Worm (Caenorhabditis elegans) whole organism, midembryonic: ENCODE measurements around the gene C46F11.5.

Source experiments
- flt-1 ChIP-seq: fragments of 200-800 bp; sonication (Bioruptor generic); IDR thresholded peaks from 2 replicates; pipeline ENCODE4 v1.3.6; 2022; ENCODE audit warnings: missing genetic modification characterization, missing compliant biosample characterization
- klf-2 ChIP-seq: fragments of 200-800 bp; sonication (Bioruptor generic); conservative IDR thresholded peaks from 2 replicates; pipeline ENCODE4 v1.3.6; 2022; ENCODE audit warnings: missing genetic modification reagents, missing genetic modification characterization, missing compliant biosample characterization
- med-1 ChIP-seq: sonication (generic microtip); optimal IDR thresholded peaks from 2 replicates; lab custom pipeline; 2017; ENCODE audit warnings: missing genetic modification characterization, mild to moderate bottlenecking, missing compliant biosample characterization, antibody characterized with exemption, missing genetic modification reagents; ENCODE audit not compliant: insufficient read depth
- ref-1 ChIP-seq: fragments of 200-800 bp; sonication (Bioruptor generic); conservative IDR thresholded peaks from 2 replicates; pipeline ENCODE4 v1.3.6; 2022; ENCODE audit warnings: missing genetic modification reagents, missing genetic modification characterization, missing compliant biosample characterization

DNA sequence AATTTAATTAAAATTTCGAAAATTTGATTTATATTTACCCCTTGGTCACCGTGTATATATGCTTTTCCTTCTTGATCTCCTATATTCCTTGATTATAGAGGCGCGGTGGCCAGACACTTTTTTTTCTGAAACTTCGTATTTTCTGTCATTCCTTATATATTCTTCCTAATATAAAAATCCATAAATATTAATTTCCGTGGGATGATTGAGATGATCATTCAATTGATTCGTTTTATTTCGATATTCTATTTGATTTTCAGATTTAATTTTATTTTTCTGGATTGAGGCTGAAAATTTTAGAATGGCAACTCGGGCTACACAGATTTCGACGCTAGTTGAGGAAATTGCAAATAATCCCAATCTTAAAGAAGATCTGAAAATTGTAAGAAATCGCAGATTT is 49.2 kb upstream of the C46F11.5 start, which contains the start of gene dph-1:
- TF ChIP-seq flt-1 (GFP tag; lab: Robert Waterston, UW) (no peak), ref-1 (GFP tag; lab: Robert Waterston, UW) (no peak), med-1 (GFP tag; lab: Kevin White, UChicago) (no peak), klf-2 (GFP tag; lab: Robert Waterston, UW) (no peak)
